Fruit fly (Drosophila melanogaster) whole organism, embryonic: Measurements from ENCODE around the gene Ets97D.
A peak's percentile ranks its signal among the peaks of the same experiment; 100 is the strongest.

Source experiments
- Atf6 ChIP-seq: fragments of 200-800 bp; sonication (Bioruptor generic); IDR thresholded peaks from 2 replicates; pipeline ENCODE4 v1.3.6; 2022; ENCODE audit warnings: missing biosample characterization, missing genetic modification characterization
- CG10209 ChIP-seq: fragments of 200-800 bp; sonication (Bioruptor generic); optimal IDR thresholded peaks from 3 replicates; lab custom pipeline; 2017; ENCODE audit warnings: missing biosample characterization, mild to moderate bottlenecking, missing genetic modification characterization, missing genetic modification reagents
- CG1024 ChIP-seq: fragments of 200-800 bp; sonication (Bioruptor generic); IDR thresholded peaks from 2 replicates; pipeline ENCODE4 v1.3.6; 2022; ENCODE audit warnings: missing biosample characterization, missing genetic modification characterization
- CG10543 ChIP-seq: fragments of 200-800 bp; sonication (Bioruptor generic); optimal IDR thresholded peaks from 3 replicates; lab custom pipeline; 2017; ENCODE audit warnings: missing biosample characterization, mild to moderate bottlenecking, missing genetic modification characterization, moderate library complexity
- CG11723 ChIP-seq: fragments of 200-800 bp; sonication (Bioruptor generic); optimal IDR thresholded peaks from 2 replicates; lab custom pipeline; 2017; ENCODE audit warnings: missing biosample characterization, mild to moderate bottlenecking, missing genetic modification characterization
- CG12299 ChIP-seq: fragments of 200-800 bp; sonication (Bioruptor generic); optimal IDR thresholded peaks from 2 replicates; lab custom pipeline; 2018; ENCODE audit warnings: missing biosample characterization, mild to moderate bottlenecking, missing genetic modification characterization
- CG12942 ChIP-seq: fragments of 200-800 bp; sonication (Bioruptor generic); optimal IDR thresholded peaks from 3 replicates; lab custom pipeline; 2016; ENCODE audit warnings: missing biosample characterization, missing genetic modification characterization
- CG13624 ChIP-seq: fragments of 200-800 bp; sonication (Bioruptor generic); optimal IDR thresholded peaks from 2 replicates; lab custom pipeline; 2016; ENCODE audit warnings: missing biosample characterization, missing genetic modification characterization
- CG14014 ChIP-seq: fragments of 200-800 bp; sonication (Bioruptor generic); IDR thresholded peaks from 2 replicates; pipeline ENCODE4 v1.3.6; 2022; ENCODE audit warnings: missing biosample characterization, missing genetic modification characterization
- CG15269 ChIP-seq: fragments of 200-800 bp; sonication (Bioruptor generic); optimal IDR thresholded peaks from 2 replicates; lab custom pipeline; 2018; ENCODE audit warnings: missing biosample characterization, mild to moderate bottlenecking, missing genetic modification characterization, moderate library complexity
- CG1647 ChIP-seq: fragments of 200-800 bp; sonication (Bioruptor generic); optimal IDR thresholded peaks from 3 replicates; lab custom pipeline; 2016; ENCODE audit warnings: missing biosample characterization, missing genetic modification characterization
- CG18476 ChIP-seq: fragments of 200-800 bp; sonication (Bioruptor generic); optimal IDR thresholded peaks from 2 replicates; lab custom pipeline; 2016; ENCODE audit warnings: missing biosample characterization, mild to moderate bottlenecking, missing genetic modification characterization
- CG18619 ChIP-seq: fragments of 200-800 bp; sonication (Bioruptor generic); optimal IDR thresholded peaks from 3 replicates; lab custom pipeline; 2017; ENCODE audit warnings: missing biosample characterization, mild to moderate bottlenecking, missing genetic modification characterization
- CG2875 ChIP-seq: fragments of 200-800 bp; sonication (Bioruptor generic); optimal IDR thresholded peaks from 2 replicates; lab custom pipeline; 2017; ENCODE audit warnings: missing biosample characterization, mild to moderate bottlenecking, missing genetic modification characterization, missing genetic modification reagents
- CG32767 ChIP-seq: fragments of 200-800 bp; sonication (Bioruptor generic); IDR thresholded peaks from 2 replicates; pipeline ENCODE4 v1.3.6; 2022; ENCODE audit warnings: missing biosample characterization, missing genetic modification characterization
- CG3407 ChIP-seq: fragments of 200-800 bp; sonication (Bioruptor generic); optimal IDR thresholded peaks from 2 replicates; lab custom pipeline; 2018; ENCODE audit warnings: missing biosample characterization, mild to moderate bottlenecking, missing genetic modification characterization
- CG6683 ChIP-seq: fragments of 200-800 bp; sonication (Bioruptor generic); optimal IDR thresholded peaks from 2 replicates; lab custom pipeline; 2017; ENCODE audit warnings: missing biosample characterization, mild to moderate bottlenecking, missing genetic modification characterization, missing genetic modification reagents
- CG7987 ChIP-seq: fragments of 200-800 bp; sonication (Bioruptor generic); optimal IDR thresholded peaks from 2 replicates; lab custom pipeline; 2018; ENCODE audit warnings: missing biosample characterization, mild to moderate bottlenecking, missing genetic modification characterization, moderate library complexity
- CG8089 ChIP-seq: fragments of 200-800 bp; sonication (Bioruptor generic); optimal IDR thresholded peaks from 3 replicates; lab custom pipeline; 2016; ENCODE audit warnings: missing biosample characterization, missing genetic modification characterization
- CG9727 ChIP-seq: fragments of 200-800 bp; sonication (Bioruptor generic); optimal IDR thresholded peaks from 3 replicates; lab custom pipeline; 2017; ENCODE audit warnings: missing biosample characterization, mild to moderate bottlenecking, missing genetic modification characterization
- CTCF ChIP-seq: fragments of 200-800 bp; sonication (Bioruptor generic); optimal IDR thresholded peaks from 2 replicates; lab custom pipeline; 2017; ENCODE audit warnings: missing biosample characterization, mild to moderate bottlenecking, missing genetic modification characterization, moderate library complexity
- Hmr ChIP-seq: fragments of 200-800 bp; sonication (Bioruptor generic); optimal IDR thresholded peaks from 3 replicates; lab custom pipeline; 2017; ENCODE audit warnings: mild to moderate bottlenecking, missing biosample characterization, missing genetic modification reagents, missing genetic modification characterization
- Hr78 ChIP-seq, 2 experiments: fragments of 200-800 bp in 1 of 2; fragments of >200 bp in 1 of 2; sonication (Bioruptor generic) in 1 of 2; optimal IDR thresholded peaks; 2 replicates each; lab custom pipeline; 2017 to 2019; ENCODE audit warnings: missing biosample characterization in 2 of 2, missing genetic modification characterization in 2 of 2, mild to moderate bottlenecking in 1 of 2, moderate library complexity in 1 of 2
- Lhr ChIP-seq: fragments of 200-800 bp; sonication (Bioruptor generic); optimal IDR thresholded peaks from 3 replicates; lab custom pipeline; 2017; ENCODE audit warnings: mild to moderate bottlenecking, missing biosample characterization, missing genetic modification reagents, missing genetic modification characterization
- Meics ChIP-seq: fragments of 200-800 bp; sonication (Bioruptor generic); optimal IDR thresholded peaks from 2 replicates; lab custom pipeline; 2017; ENCODE audit warnings: missing biosample characterization, mild to moderate bottlenecking, missing genetic modification characterization
- Nf-YC ChIP-seq: fragments of 200-800 bp; optimal IDR thresholded peaks from 3 replicates; lab custom pipeline; 2019; ENCODE audit warnings: missing biosample characterization, mild to moderate bottlenecking, missing genetic modification characterization, moderate library complexity
- Oli ChIP-seq: fragments of 200-800 bp; sonication (Bioruptor generic); optimal IDR thresholded peaks from 2 replicates; lab custom pipeline; 2018; ENCODE audit warnings: missing biosample characterization, mild to moderate bottlenecking, missing genetic modification characterization, moderate library complexity
- PHDP ChIP-seq: fragments of 200-800 bp; sonication (Bioruptor generic); optimal IDR thresholded peaks from 3 replicates; lab custom pipeline; 2018; ENCODE audit warnings: missing biosample characterization, mild to moderate bottlenecking, missing genetic modification characterization, moderate library complexity
- Rfx ChIP-seq: fragments of 200-800 bp; sonication (Bioruptor generic); IDR thresholded peaks from 2 replicates; pipeline ENCODE4 v1.3.6; 2022; ENCODE audit warnings: missing biosample characterization, missing genetic modification characterization
- al ChIP-seq: fragments of 200-800 bp; sonication (Bioruptor generic); IDR thresholded peaks from 2 replicates; pipeline ENCODE4 v1.3.6; 2022; ENCODE audit warnings: missing biosample characterization, missing genetic modification characterization
- ase ChIP-seq: fragments of 200-800 bp; sonication (Bioruptor generic); IDR thresholded peaks from 3 replicates; pipeline ENCODE4 v1.3.6; 2022; ENCODE audit warnings: missing biosample characterization, missing genetic modification characterization
- cas ChIP-seq: fragments of 200-800 bp; sonication (Bioruptor generic); IDR thresholded peaks from 2 replicates; pipeline ENCODE4 v1.3.6; 2022; ENCODE audit warnings: missing biosample characterization, missing genetic modification characterization
- caup ChIP-seq: fragments of 200-800 bp; sonication (Bioruptor generic); optimal IDR thresholded peaks from 3 replicates; lab custom pipeline; 2017; ENCODE audit warnings: missing biosample characterization, mild to moderate bottlenecking, missing genetic modification characterization, moderate library complexity; ENCODE audit not compliant: severe bottlenecking
- ci ChIP-seq: fragments of 200-800 bp; sonication (Bioruptor generic); IDR thresholded peaks from 3 replicates; pipeline ENCODE4 v1.3.6; 2022; ENCODE audit warnings: missing biosample characterization, missing genetic modification characterization
- dmrt11E ChIP-seq: fragments of 200-800 bp; sonication (Bioruptor generic); optimal IDR thresholded peaks from 3 replicates; lab custom pipeline; 2018; ENCODE audit warnings: missing biosample characterization, mild to moderate bottlenecking, missing genetic modification characterization, moderate library complexity
- dmrt99B ChIP-seq: fragments of 200-800 bp; sonication (Bioruptor generic); optimal IDR thresholded peaks from 2 replicates; lab custom pipeline; 2018; ENCODE audit warnings: missing biosample characterization, mild to moderate bottlenecking, missing genetic modification characterization, moderate library complexity
- esg ChIP-seq: fragments of 200-800 bp; sonication (Bioruptor generic); conservative IDR thresholded peaks from 2 replicates; pipeline ENCODE4 v1.3.6; 2022; ENCODE audit warnings: missing biosample characterization, missing genetic modification characterization
- gem ChIP-seq: fragments of 200-800 bp; sonication (Bioruptor generic); optimal IDR thresholded peaks from 2 replicates; lab custom pipeline; 2019; ENCODE audit warnings: missing biosample characterization, mild to moderate bottlenecking, missing genetic modification characterization, moderate library complexity
- gsb-n ChIP-seq: fragments of 200-800 bp; sonication (Bioruptor generic); optimal IDR thresholded peaks from 3 replicates; lab custom pipeline; 2018; ENCODE audit warnings: missing biosample characterization, mild to moderate bottlenecking, missing genetic modification characterization
- hkb ChIP-seq, 2 experiments: fragments of 200-800 bp in 1 of 2; fragments of >200 bp in 1 of 2; sonication (Bioruptor generic) in 1 of 2; IDR thresholded peaks in 1 of 2; optimal IDR thresholded peaks in 1 of 2; 2 replicates each; pipeline versions ENCODE4 v1.3.6 to Lab custom; 2017 to 2022; ENCODE audit warnings: missing biosample characterization in 1 of 2, missing genetic modification characterization in 1 of 2
- hth ChIP-seq: fragments of >200 bp; optimal IDR thresholded peaks from 2 replicates; lab custom pipeline; 2017; ENCODE audit warnings: inconsistent platforms
- kah ChIP-seq: fragments of 200-800 bp; sonication (Bioruptor generic); optimal IDR thresholded peaks from 2 replicates; lab custom pipeline; 2018; ENCODE audit warnings: missing biosample characterization, mild to moderate bottlenecking, missing genetic modification characterization
- ken ChIP-seq: fragments of 200-800 bp; sonication (Bioruptor generic); IDR thresholded peaks from 3 replicates; pipeline ENCODE4 v1.3.6; 2022; ENCODE audit warnings: missing biosample characterization, missing genetic modification characterization
- mirr ChIP-seq: fragments of 200-800 bp; sonication (Bioruptor generic); optimal IDR thresholded peaks from 3 replicates; lab custom pipeline; 2018; ENCODE audit warnings: missing biosample characterization, mild to moderate bottlenecking, missing genetic modification characterization
- onecut ChIP-seq: fragments of 200-800 bp; sonication (Bioruptor generic); IDR thresholded peaks from 2 replicates; pipeline ENCODE4 v1.3.6; 2022; ENCODE audit warnings: missing biosample characterization, missing genetic modification characterization
- sd ChIP-seq: fragments of 200-800 bp; sonication (Bioruptor generic); optimal IDR thresholded peaks from 3 replicates; lab custom pipeline; 2018; ENCODE audit warnings: missing biosample characterization, mild to moderate bottlenecking, missing genetic modification characterization, moderate library complexity
- shn ChIP-seq: fragments of 200-800 bp; sonication (Bioruptor generic); optimal IDR thresholded peaks from 3 replicates; lab custom pipeline; 2016; ENCODE audit warnings: missing biosample characterization, missing genetic modification characterization
- tap ChIP-seq: fragments of 200-800 bp; optimal IDR thresholded peaks from 3 replicates; lab custom pipeline; 2019; ENCODE audit warnings: missing biosample characterization, mild to moderate bottlenecking, missing genetic modification characterization, moderate library complexity
- tio ChIP-seq: fragments of 200-800 bp; sonication (Bioruptor generic); optimal IDR thresholded peaks from 2 replicates; lab custom pipeline; 2017; ENCODE audit warnings: missing biosample characterization, missing genetic modification characterization, inconsistent platforms
- yki ChIP-seq: fragments of >200 bp; optimal IDR thresholded peaks from 3 replicates; lab custom pipeline; 2018

Ets97D gene

DNA sequence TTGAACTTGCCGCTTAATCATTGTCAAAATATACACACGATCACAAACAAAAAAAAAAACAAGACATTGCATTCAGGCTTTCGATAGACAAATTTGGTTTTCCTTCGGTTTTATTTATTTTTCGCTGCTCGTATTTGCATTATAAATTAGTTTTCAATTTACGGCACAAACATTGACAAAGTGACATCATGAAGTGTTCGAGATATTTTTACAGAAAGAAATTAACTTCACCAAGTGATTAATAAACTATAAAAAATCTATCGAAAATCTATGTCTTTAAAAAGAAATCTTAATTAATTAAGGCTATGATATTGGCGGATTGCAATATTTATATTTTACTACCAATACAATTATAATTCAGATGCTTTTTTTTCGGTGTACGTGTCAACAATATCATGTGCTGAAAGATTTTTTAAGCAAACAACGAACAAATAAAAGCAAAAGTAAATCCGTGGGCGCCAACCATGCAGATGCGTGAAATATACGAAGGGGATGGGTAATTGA lies 11.2 kb upstream of the Ets97D start (continued):
- TF ChIP-seq yki (lab: Kevin White, UChicago) = no peak
- no peak for TF ChIP-seq shn (GFP tag; lab: Kevin White, UChicago)
- peak; percentile 9 for TF ChIP-seq CTCF (GFP tag; lab: Kevin White, UChicago)
- peak; percentile 38 for TF ChIP-seq CG10543 (GFP tag; lab: Kevin White, UChicago)
- TF ChIP-seq CG32767 (GFP tag; lab: Robert Waterston, UW) = no peak
- peak; percentile 56 for TF ChIP-seq Nf-YC (tag; lab: Kevin White, UChicago)
- TF ChIP-seq gsb-n (tag; lab: Kevin White, UChicago) = peak; percentile 60
- no peak for TF ChIP-seq esg
- TF ChIP-seq Rfx = peak; percentile 64
- TF ChIP-seq CG15269 (tag; lab: Kevin White, UChicago) = peak; percentile 46
- TF ChIP-seq Meics = peak; percentile 74
- TF ChIP-seq al (GFP tag; lab: Robert Waterston, UW) = peak; percentile 30; the same call in 1 of the 2 replicates
- peak; percentile 33 for TF ChIP-seq CG18619 (GFP tag; lab: Kevin White, UChicago)
- TF ChIP-seq Atf6 = peak; percentile 12; the same call in 1 of the 2 replicates
- peak; percentile 55 for TF ChIP-seq caup (GFP tag; lab: Kevin White, UChicago)
- no peak for TF ChIP-seq hkb (optimal IDR thresholded peaks at IDR 0.05; lab: Kevin White, UChicago)
- peak; percentile 57; the same call in 1 of the 2 replicates for TF ChIP-seq hkb (GFP tag; IDR thresholded peaks at IDR 0.05; lab: Robert Waterston, UW)
- peak; percentile 28 for TF ChIP-seq tap (tag; lab: Kevin White, UChicago)
- peak; percentile 29 for TF ChIP-seq CG10209 (GFP tag; lab: Kevin White, UChicago)
- peak; percentile 29 for TF ChIP-seq dmrt11E (tag; lab: Kevin White, UChicago)
- peak; percentile 47; the same call in 1 of the 2 replicates for TF ChIP-seq CG14014 (GFP tag; lab: Robert Waterston, UW)
- TF ChIP-seq Hmr (GFP tag; lab: Kevin White, UChicago) = peak; percentile 61
- peak; percentile 59 for TF ChIP-seq PHDP (tag; lab: Kevin White, UChicago)
- 0 out of 2 replicates have a peak, but pooled peaks have one; percentile 33 for TF ChIP-seq onecut (GFP tag; lab: Robert Waterston, UW)
- TF ChIP-seq CG9727 (GFP tag; lab: Kevin White, UChicago) = peak; percentile 69
- 0 out of 3 replicates have a peak, but pooled peaks have one; percentile 46 for TF ChIP-seq ase
- peak; percentile 73 for TF ChIP-seq gem (tag; lab: Kevin White, UChicago)
- TF ChIP-seq CG13624 (GFP tag; lab: Kevin White, UChicago) = peak; percentile 50
- TF ChIP-seq cas (GFP tag; lab: Robert Waterston, UW) = no peak
- peak; percentile 58 for TF ChIP-seq CG7987 (GFP tag; lab: Kevin White, UChicago)
- TF ChIP-seq hth (lab: Kevin White, UChicago) = no peak
- TF ChIP-seq CG8089 (GFP tag; lab: Kevin White, UChicago) = no peak
- TF ChIP-seq Lhr (GFP tag; lab: Kevin White, UChicago) = peak; percentile 9
- TF ChIP-seq CG2875 (GFP tag; lab: Kevin White, UChicago) = peak; percentile 70
- peak; percentile 10 for TF ChIP-seq tio (GFP tag; lab: Kevin White, UChicago)
- TF ChIP-seq CG12299 (tag; lab: Kevin White, UChicago) = peak; percentile 37
- TF ChIP-seq sd (tag; lab: Kevin White, UChicago) = peak; percentile 4
- TF ChIP-seq CG6683 = peak; percentile 28
- peak; percentile 53 for TF ChIP-seq CG11723 (GFP tag; lab: Kevin White, UChicago)
- 0 out of 3 replicates have a peak, but pooled peaks have one; percentile 36 for TF ChIP-seq ci (GFP tag; lab: Robert Waterston, UW)
- no peak for TF ChIP-seq CG12942 (GFP tag; lab: Kevin White, UChicago)
- TF ChIP-seq ken (GFP tag; lab: Robert Waterston, UW) = no peak
- TF ChIP-seq Hr78 (GFP tag; optimal IDR thresholded peaks at IDR 0.05; lab: Kevin White, UChicago) = peak in 1 of 2 experiments; percentile 43
- TF ChIP-seq CG1647 = peak; percentile 23
- TF ChIP-seq dmrt99B (tag; lab: Kevin White, UChicago) = peak; percentile 76
- TF ChIP-seq kah (GFP tag; lab: Kevin White, UChicago) = peak; percentile 32
- TF ChIP-seq CG18476 (GFP tag; lab: Kevin White, UChicago) = peak; percentile 16
- TF ChIP-seq mirr (GFP tag; lab: Kevin White, UChicago) = no peak
- TF ChIP-seq CG1024 (GFP tag; lab: Robert Waterston, UW) = no peak
- peak; percentile 66 for TF ChIP-seq CG3407 (GFP tag; lab: Kevin White, UChicago)
- peak; percentile 8 for TF ChIP-seq Oli
